Fruit fly (Drosophila melanogaster) Kc167 (cell line): ENCODE measurements around the gene fd3F.

Experiments
- Myc ChIP-seq: fragments of >200 bp; optimal IDR thresholded peaks from 2 replicates; lab custom pipeline; 2017; ENCODE audit warnings: missing external identifiers
- Sin3A ChIP-seq: fragments of >200 bp; optimal IDR thresholded peaks from 2 replicates; lab custom pipeline; 2018; ENCODE audit warnings: missing external identifiers
- h ChIP-seq: fragments of >200 bp; optimal IDR thresholded peaks from 3 replicates; lab custom pipeline; 2018; ENCODE audit warnings: missing external identifiers
- psq ChIP-seq: fragments of >200 bp; optimal IDR thresholded peaks from 2 replicates; lab custom pipeline; 2017; ENCODE audit warnings: missing external identifiers

DNA sequence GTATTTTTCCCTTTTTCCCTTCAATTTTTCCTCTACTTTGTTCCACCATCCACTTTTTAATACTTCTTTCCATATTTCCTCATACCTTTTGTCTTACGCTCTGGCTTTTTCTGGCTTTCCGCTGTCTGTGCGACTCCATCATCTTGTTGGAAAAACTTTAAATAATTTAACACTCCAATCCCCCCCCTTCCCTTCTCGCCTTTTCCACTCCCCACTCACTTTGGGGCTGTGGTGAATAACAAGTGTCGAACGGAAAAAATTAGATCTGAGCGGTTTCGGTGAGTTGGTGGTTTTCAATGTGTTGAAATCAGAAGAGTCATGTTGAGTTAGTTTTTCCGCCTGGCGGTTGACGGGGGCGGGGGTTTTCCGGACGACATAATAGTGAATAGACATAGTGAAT is 35.0 kb upstream of the fd3F start:
- TF ChIP-seq Sin3A (no peak), h (lab: Kevin White, UChicago) (no peak), psq (no peak), Myc (lab: Kevin White, UChicago) (no peak)
